Worm (Caenorhabditis elegans) whole organism, L2 larva: Measurements from ENCODE around the gene nhr-127.

Source experiments
- C34F6.9 ChIP-seq: fragments of 150-350 bp; optimal IDR thresholded peaks from 2 replicates; lab custom pipeline; 2014; ENCODE audit warnings: missing biosample characterization, missing genetic modification characterization
- F13H6.1 ChIP-seq: sonication (generic microtip); optimal IDR thresholded peaks from 2 replicates; lab custom pipeline; 2016; ENCODE audit warnings: missing genetic modification characterization, missing compliant biosample characterization
- Y55F3AM.14 ChIP-seq: fragments of 200-800 bp; sonication (Bioruptor generic); optimal IDR thresholded peaks from 2 replicates; lab custom pipeline; 2018; ENCODE audit warnings: mild to moderate bottlenecking, missing genetic modification characterization, missing compliant biosample characterization
- alr-1 ChIP-seq: fragments of 150-350 bp; optimal IDR thresholded peaks from 2 replicates; lab custom pipeline; 2014; ENCODE audit warnings: missing biosample characterization, missing genetic modification characterization
- ama-1 ChIP-seq: fragments of 150-350 bp; optimal IDR thresholded peaks from 2 replicates; lab custom pipeline; 2018; ENCODE audit warnings: inconsistent platforms
- blmp-1 ChIP-seq: sonication (generic microtip); optimal IDR thresholded peaks from 2 replicates; lab custom pipeline; 2017; ENCODE audit warnings: missing genetic modification characterization, mild to moderate bottlenecking, missing compliant biosample characterization, antibody characterized with exemption, moderate library complexity; ENCODE audit not compliant: insufficient read depth
- ceh-82 ChIP-seq: fragments of 150-350 bp; optimal IDR thresholded peaks from 2 replicates; lab custom pipeline; 2014; ENCODE audit warnings: missing biosample characterization, missing genetic modification characterization
- crh-2 ChIP-seq: sonication (generic microtip); optimal IDR thresholded peaks from 2 replicates; lab custom pipeline; 2017; ENCODE audit warnings: missing biosample characterization, missing genetic modification characterization
- dmd-4 ChIP-seq: sonication (generic microtip); optimal IDR thresholded peaks from 2 replicates; lab custom pipeline; 2017; ENCODE audit warnings: missing biosample characterization, missing genetic modification characterization
- egl-27 ChIP-seq: sonication (generic microtip); optimal IDR thresholded peaks from 3 replicates; lab custom pipeline; 2017; ENCODE audit warnings: missing biosample characterization, missing genetic modification reagents, missing genetic modification characterization
- elt-1 ChIP-seq: fragments of 150-350 bp; optimal IDR thresholded peaks from 2 replicates; lab custom pipeline; 2014; ENCODE audit warnings: missing biosample characterization, missing genetic modification characterization
- elt-3 ChIP-seq: sonication (generic microtip); optimal IDR thresholded peaks from 2 replicates; lab custom pipeline; 2017; ENCODE audit warnings: missing biosample characterization, missing genetic modification characterization
- fos-1 ChIP-seq: fragments of 150-350 bp; optimal IDR thresholded peaks from 2 replicates; lab custom pipeline; 2014; ENCODE audit warnings: missing biosample characterization, missing genetic modification characterization
- lin-11 ChIP-seq: fragments of 150-350 bp; sonication (generic microtip); optimal IDR thresholded peaks from 2 replicates; lab custom pipeline; 2014; ENCODE audit warnings: missing biosample characterization, missing genetic modification characterization, inconsistent platforms, mixed read lengths
- lin-13 ChIP-seq: fragments of 150-350 bp; optimal IDR thresholded peaks from 2 replicates; lab custom pipeline; 2014; ENCODE audit warnings: missing biosample characterization, missing genetic modification reagents, missing genetic modification characterization
- lin-39 ChIP-seq: fragments of 150-350 bp; optimal IDR thresholded peaks from 2 replicates; lab custom pipeline; 2014; ENCODE audit warnings: missing biosample characterization, missing genetic modification reagents, missing genetic modification characterization
- lsy-2 ChIP-seq, 2 experiments: fragments of 150-350 bp in 1 of 2; sonication (generic microtip) in 1 of 2; optimal IDR thresholded peaks; 2 replicates each; lab custom pipeline; 2014 to 2017; ENCODE audit warnings: missing biosample characterization in 2 of 2, missing genetic modification characterization in 2 of 2
- mab-5 ChIP-seq: fragments of 150-350 bp; optimal IDR thresholded peaks from 2 replicates; lab custom pipeline; 2014; ENCODE audit warnings: missing biosample characterization, missing genetic modification characterization
- mdl-1 ChIP-seq, 2 experiments: fragments of 150-350 bp in 1 of 2; sonication (generic microtip) in 1 of 2; optimal IDR thresholded peaks; 2 replicates each; lab custom pipeline; 2017; ENCODE audit warnings: missing biosample characterization in 2 of 2, missing genetic modification characterization in 2 of 2
- nhr-10 ChIP-seq: sonication (generic microtip); optimal IDR thresholded peaks from 2 replicates; lab custom pipeline; 2017; ENCODE audit warnings: missing biosample characterization, missing genetic modification characterization
- nhr-11 ChIP-seq: fragments of 150-350 bp; optimal IDR thresholded peaks from 2 replicates; lab custom pipeline; 2014; ENCODE audit warnings: missing biosample characterization, missing genetic modification characterization
- nhr-12 ChIP-seq: fragments of 150-350 bp; optimal IDR thresholded peaks from 2 replicates; lab custom pipeline; 2014; ENCODE audit warnings: missing biosample characterization, missing genetic modification characterization
- nhr-21 ChIP-seq: fragments of 150-350 bp; optimal IDR thresholded peaks from 2 replicates; lab custom pipeline; 2014; ENCODE audit warnings: missing biosample characterization, missing genetic modification characterization
- nhr-25 ChIP-seq: fragments of 150-350 bp; sonication (generic microtip); optimal IDR thresholded peaks from 3 replicates; lab custom pipeline; 2014; ENCODE audit warnings: missing biosample characterization, missing genetic modification characterization
- nhr-6 ChIP-seq: fragments of 150-350 bp; optimal IDR thresholded peaks from 2 replicates; lab custom pipeline; 2014; ENCODE audit warnings: missing biosample characterization, missing genetic modification characterization
- sem-4 ChIP-seq: fragments of 150-350 bp; optimal IDR thresholded peaks from 2 replicates; lab custom pipeline; 2014; ENCODE audit warnings: missing biosample characterization, missing genetic modification reagents, missing genetic modification characterization
- sma-3 ChIP-seq: sonication (generic microtip); optimal IDR thresholded peaks from 2 replicates; lab custom pipeline; 2016; ENCODE audit warnings: missing genetic modification reagents, missing genetic modification characterization, missing compliant biosample characterization
- sma-9 ChIP-seq, 2 experiments: fragments of 150-350 bp in 1 of 2; sonication (generic microtip) in 1 of 2; optimal IDR thresholded peaks; 2 replicates each; lab custom pipeline; 2014 to 2016; ENCODE audit warnings: missing genetic modification characterization in 2 of 2, mild to moderate bottlenecking in 1 of 2, missing biosample characterization in 1 of 2, missing compliant biosample characterization in 1 of 2, missing genetic modification reagents in 1 of 2, moderate library complexity in 1 of 2
- snpc-4 ChIP-seq: fragments of 150-350 bp; optimal IDR thresholded peaks from 2 replicates; lab custom pipeline; 2014; ENCODE audit warnings: missing biosample characterization, missing genetic modification characterization
- unc-39 ChIP-seq: fragments of 150-350 bp; optimal IDR thresholded peaks from 2 replicates; lab custom pipeline; 2014; ENCODE audit warnings: missing biosample characterization, missing genetic modification characterization
- unc-62 ChIP-seq: fragments of 150-350 bp; optimal IDR thresholded peaks from 2 replicates; lab custom pipeline; 2014; ENCODE audit warnings: missing biosample characterization, missing genetic modification reagents, missing genetic modification characterization
- ztf-1 ChIP-seq: fragments of 200-800 bp; sonication (Bioruptor generic); conservative IDR thresholded peaks from 2 replicates; pipeline ENCODE4 v1.3.6; 2022; ENCODE audit warnings: missing genetic modification characterization, missing compliant biosample characterization
- ztf-11 ChIP-seq: sonication (generic microtip); optimal IDR thresholded peaks from 2 replicates; lab custom pipeline; 2017; ENCODE audit warnings: missing biosample characterization, missing genetic modification characterization

nhr-127 gene

ce11 chrV:16233624-16234023, 26.2 kb upstream of the nhr-127 start, which contains the start of gene clec-233:
Gene clec-233 (plus strand): TSS chrV:16233924.
- TF ChIP-seq unc-39 (tag; lab: Kevin White, UChicago) (no peak), unc-62 (GFP tag; lab: Kevin White, UChicago) (no peak), sma-9 (GFP tag; optimal IDR thresholded peaks at IDR 0.05; lab: Kevin White, UChicago) (no peak), sma-9 (tag; optimal IDR thresholded peaks at IDR 0.05; lab: Kevin White, UChicago) (no peak), lin-39 (no peak), ztf-1 (no peak), Y55F3AM.14 (GFP tag; lab: Kevin White, UChicago) (no peak), sem-4 (tag; lab: Kevin White, UChicago) (no peak), elt-3 (tag; lab: Kevin White, UChicago) (no peak), nhr-25 (tag; lab: Kevin White, UChicago) (no peak)

ce11 chrV:16235135-16235534, 24.6 kb upstream of the nhr-127 start, which contains the start of gene F21H7.3:
Gene F21H7.3 (minus strand): TSS chrV:16235235.
- TF ChIP-seq fos-1 (tag; lab: Kevin White, UChicago) = no peak
- no peak for TF ChIP-seq nhr-12 (tag; lab: Kevin White, UChicago)
- TF ChIP-seq ztf-1 = no peak
- no peak for TF ChIP-seq crh-2
- TF ChIP-seq snpc-4 = no peak
- no peak for TF ChIP-seq nhr-11 (tag; lab: Kevin White, UChicago)

- no peak for TF ChIP-seq sma-9 (GFP tag; optimal IDR thresholded peaks at IDR 0.05; lab: Kevin White, UChicago)
- TF ChIP-seq sma-9 (tag; optimal IDR thresholded peaks at IDR 0.05; lab: Kevin White, UChicago) = no peak
- no peak for TF ChIP-seq ama-1 (lab: Kevin White, UChicago)
Measured at ce11 chrV:16235647-16236046, 24.1 kb upstream of the nhr-127 start, which contains the start of gene srh-98. Gene srh-98 (minus strand): TSS chrV:16235747.

ce11 chrV:16237223-16237622, 22.6 kb upstream of the nhr-127 start, which contains the start of gene F21H7.5:
Gene F21H7.5 (plus strand): TSS chrV:16237523.
- TF ChIP-seq nhr-10 (tag; lab: Kevin White, UChicago) (no peak), lin-39 (no peak), mab-5 (tag; lab: Kevin White, UChicago) (no peak), blmp-1 (tag; lab: Kevin White, UChicago) (no peak), elt-1 (no peak), nhr-21 (tag; lab: Kevin White, UChicago) (no peak), C34F6.9 (no peak), ztf-11 (tag; lab: Kevin White, UChicago) (no peak), ceh-82 (tag; lab: Kevin White, UChicago) (no peak), snpc-4 (no peak), lin-11 (tag; lab: Kevin White, UChicago) (no peak), dmd-4 (no peak), sem-4 (tag; lab: Kevin White, UChicago) (no peak), alr-1 (tag; lab: Kevin White, UChicago) (no peak), nhr-6 (no peak)
- TF ChIP-seq, all 48 proteins: peak for 0

ce11 chrV:16244078-16244477, 15.7 kb upstream of the nhr-127 start, which contains the start of gene srh-104:
Gene srh-104 (minus strand): TSS chrV:16244178.
- TF ChIP-seq lin-11 (tag; lab: Kevin White, UChicago) = no peak
- TF ChIP-seq elt-3 (tag; lab: Kevin White, UChicago) = no peak
- TF ChIP-seq mdl-1 (tag; optimal IDR thresholded peaks at IDR 0.05; lab: Kevin White, UChicago) = no peak
- no peak for TF ChIP-seq blmp-1 (tag; lab: Kevin White, UChicago)
- no peak for TF ChIP-seq sma-3
- no peak for TF ChIP-seq nhr-21 (tag; lab: Kevin White, UChicago)
- TF ChIP-seq egl-27 (tag; lab: Kevin White, UChicago) = no peak
- no peak for TF ChIP-seq alr-1 (tag; lab: Kevin White, UChicago)
- no peak for TF ChIP-seq lin-13 (GFP tag; lab: Kevin White, UChicago)
- TF ChIP-seq nhr-25 (tag; lab: Kevin White, UChicago) = no peak
- no peak for TF ChIP-seq crh-2
- TF ChIP-seq lin-39 = no peak
- no peak for TF ChIP-seq ztf-11 (tag; lab: Kevin White, UChicago)
- TF ChIP-seq F13H6.1 (tag; lab: Kevin White, UChicago) = no peak
- TF ChIP-seq lsy-2 (tag; optimal IDR thresholded peaks at IDR 0.05; lab: Kevin White, UChicago) = no peak
